Fruit fly (Drosophila melanogaster) whole organism, embryonic: Measurements from ENCODE around the gene prt.
A peak's percentile ranks its signal among the peaks of the same experiment; 100 is the strongest.

Experiments used
- Atf-2 ChIP-seq: fragments of 200-800 bp; sonication (Bioruptor generic); optimal IDR thresholded peaks from 2 replicates; lab custom pipeline; 2016; ENCODE audit warnings: missing biosample characterization, missing genetic modification characterization
- Atf6 ChIP-seq: fragments of 200-800 bp; sonication (Bioruptor generic); IDR thresholded peaks from 2 replicates; pipeline ENCODE4 v1.3.6; 2022; ENCODE audit warnings: missing biosample characterization, missing genetic modification characterization
- Bdp1 ChIP-seq: fragments of 200-800 bp; sonication (Bioruptor generic); optimal IDR thresholded peaks from 3 replicates; lab custom pipeline; 2016; ENCODE audit warnings: missing biosample characterization, missing genetic modification characterization
- Bgb ChIP-seq: fragments of 200-800 bp; sonication (Bioruptor generic); IDR thresholded peaks from 2 replicates; pipeline ENCODE4 v1.3.6; 2022; ENCODE audit warnings: missing biosample characterization, missing genetic modification characterization; ENCODE audit not compliant: partially characterized antibody
- CG10543 ChIP-seq: fragments of 200-800 bp; sonication (Bioruptor generic); optimal IDR thresholded peaks from 3 replicates; lab custom pipeline; 2017; ENCODE audit warnings: missing biosample characterization, mild to moderate bottlenecking, missing genetic modification characterization, moderate library complexity
- CG11398 ChIP-seq: fragments of 200-800 bp; sonication (Bioruptor generic); optimal IDR thresholded peaks from 2 replicates; lab custom pipeline; 2016; ENCODE audit warnings: missing biosample characterization, missing genetic modification characterization
- CG11696 ChIP-seq: fragments of 200-800 bp; sonication (Bioruptor generic); IDR thresholded peaks from 2 replicates; pipeline ENCODE4 v1.3.6; 2022; ENCODE audit warnings: missing biosample characterization, missing genetic modification characterization
- CG1233 ChIP-seq: fragments of 200-800 bp; sonication (Bioruptor generic); optimal IDR thresholded peaks from 4 replicates; lab custom pipeline; 2018; ENCODE audit warnings: missing biosample characterization, mild to moderate bottlenecking, missing genetic modification characterization
- CG12942 ChIP-seq: fragments of 200-800 bp; sonication (Bioruptor generic); optimal IDR thresholded peaks from 3 replicates; lab custom pipeline; 2016; ENCODE audit warnings: missing biosample characterization, missing genetic modification characterization
- CG14050 ChIP-seq: fragments of 200-800 bp; sonication (Bioruptor generic); IDR thresholded peaks from 3 replicates; pipeline ENCODE4 v1.3.6; 2022; ENCODE audit warnings: missing biosample characterization, missing genetic modification characterization
- CG16813 ChIP-seq: fragments of 200-800 bp; sonication (Bioruptor generic); IDR thresholded peaks from 3 replicates; pipeline ENCODE4 v1.3.6; 2022; ENCODE audit warnings: missing biosample characterization, missing genetic modification characterization; ENCODE audit not compliant: partially characterized antibody
- CG17802 ChIP-seq: fragments of 200-800 bp; sonication (Bioruptor generic); optimal IDR thresholded peaks from 2 replicates; lab custom pipeline; 2018; ENCODE audit warnings: missing biosample characterization, mild to moderate bottlenecking, missing genetic modification characterization, moderate library complexity
- CG1832 ChIP-seq: fragments of 200-800 bp; sonication (Bioruptor generic); optimal IDR thresholded peaks from 2 replicates; lab custom pipeline; 2017; ENCODE audit warnings: missing biosample characterization, mild to moderate bottlenecking, missing genetic modification characterization, inconsistent platforms
- CG18476 ChIP-seq: fragments of 200-800 bp; sonication (Bioruptor generic); optimal IDR thresholded peaks from 2 replicates; lab custom pipeline; 2016; ENCODE audit warnings: missing biosample characterization, mild to moderate bottlenecking, missing genetic modification characterization
- CG18764 ChIP-seq: fragments of 200-800 bp; sonication (Bioruptor generic); optimal IDR thresholded peaks from 3 replicates; lab custom pipeline; 2016; ENCODE audit warnings: missing biosample characterization, missing genetic modification characterization
- CG2712 ChIP-seq: fragments of 200-800 bp; optimal IDR thresholded peaks from 3 replicates; lab custom pipeline; 2019; ENCODE audit warnings: missing biosample characterization, mild to moderate bottlenecking, missing genetic modification characterization, moderate library complexity
- CG3281 ChIP-seq: fragments of 200-800 bp; sonication (Bioruptor generic); optimal IDR thresholded peaks from 3 replicates; lab custom pipeline; 2017; ENCODE audit warnings: missing biosample characterization, mild to moderate bottlenecking, missing genetic modification characterization
- CG42726 ChIP-seq: fragments of 200-800 bp; sonication (Bioruptor generic); IDR thresholded peaks from 2 replicates; pipeline ENCODE4 v1.3.6; 2022; ENCODE audit warnings: missing biosample characterization, missing genetic modification characterization; ENCODE audit not compliant: partially characterized antibody
- CG4854 ChIP-seq: fragments of 200-800 bp; sonication (Bioruptor generic); optimal IDR thresholded peaks from 2 replicates; lab custom pipeline; 2016; ENCODE audit warnings: missing biosample characterization, missing genetic modification characterization, inconsistent platforms
- CG6175 ChIP-seq: fragments of 200-800 bp; sonication (Bioruptor generic); IDR thresholded peaks from 3 replicates; pipeline ENCODE4 v1.3.6; 2022; ENCODE audit warnings: missing biosample characterization, missing genetic modification characterization
- CG7963 ChIP-seq: fragments of 200-800 bp; sonication (Bioruptor generic); IDR thresholded peaks from 3 replicates; pipeline ENCODE4 v1.3.6; 2022; ENCODE audit warnings: missing biosample characterization, missing genetic modification characterization; ENCODE audit not compliant: partially characterized antibody
- CG8359 ChIP-seq: fragments of 200-800 bp; sonication (Bioruptor generic); optimal IDR thresholded peaks from 2 replicates; lab custom pipeline; 2017; ENCODE audit warnings: missing biosample characterization, mild to moderate bottlenecking, missing genetic modification characterization, borderline replicate concordance
- CG8944 ChIP-seq: fragments of 200-800 bp; sonication (Bioruptor generic); optimal IDR thresholded peaks from 3 replicates; lab custom pipeline; 2016; ENCODE audit warnings: missing biosample characterization, missing genetic modification characterization
- CG9437 ChIP-seq: fragments of 200-800 bp; sonication (Bioruptor generic); optimal IDR thresholded peaks from 2 replicates; lab custom pipeline; 2018; ENCODE audit warnings: missing biosample characterization, mild to moderate bottlenecking, missing genetic modification characterization
- CTCF ChIP-seq: fragments of 200-800 bp; sonication (Bioruptor generic); optimal IDR thresholded peaks from 2 replicates; lab custom pipeline; 2017; ENCODE audit warnings: missing biosample characterization, mild to moderate bottlenecking, missing genetic modification characterization, moderate library complexity
- D19A ChIP-seq: fragments of 200-800 bp; optimal IDR thresholded peaks from 3 replicates; lab custom pipeline; 2019; ENCODE audit warnings: missing biosample characterization, mild to moderate bottlenecking, missing genetic modification characterization, moderate library complexity
- Dll ChIP-seq: fragments of 200-800 bp; sonication (Bioruptor generic); IDR thresholded peaks from 4 replicates; pipeline ENCODE4 v1.3.6; 2022; ENCODE audit warnings: missing biosample characterization, missing genetic modification characterization; ENCODE audit not compliant: partially characterized antibody
- Eip74EF ChIP-seq, 2 experiments: fragments of 200-800 bp in 1 of 2; fragments of >200 bp in 1 of 2; sonication (Bioruptor generic) in 1 of 2; optimal IDR thresholded peaks; 2 replicates each; lab custom pipeline; 2017 to 2019; ENCODE audit warnings: missing biosample characterization in 2 of 2, missing genetic modification characterization in 2 of 2, mild to moderate bottlenecking in 1 of 2, moderate library complexity in 1 of 2
- HLH54F ChIP-seq: fragments of 200-800 bp; sonication (Bioruptor generic); optimal IDR thresholded peaks from 3 replicates; lab custom pipeline; 2016; ENCODE audit warnings: missing biosample characterization, missing genetic modification characterization
- Hr51 ChIP-seq, 2 experiments: fragments of 200-800 bp; sonication (Bioruptor generic); optimal IDR thresholded peaks; 2 replicates in 1 of 2; 3 replicates in 1 of 2; lab custom pipeline; 2016 to 2018; ENCODE audit warnings: missing biosample characterization in 2 of 2, missing genetic modification characterization in 2 of 2, mild to moderate bottlenecking in 1 of 2, moderate library complexity in 1 of 2
- Kr ChIP-seq: fragments of 200-800 bp; sonication (Bioruptor generic); optimal IDR thresholded peaks from 2 replicates; lab custom pipeline; 2017; ENCODE audit warnings: missing biosample characterization, mild to moderate bottlenecking, missing genetic modification characterization
- MESR4 ChIP-seq: fragments of 200-800 bp; sonication (Bioruptor generic); optimal IDR thresholded peaks from 2 replicates; lab custom pipeline; 2018; ENCODE audit warnings: missing biosample characterization, mild to moderate bottlenecking, missing genetic modification characterization, moderate library complexity
- MTF-1 ChIP-seq: fragments of 200-800 bp; sonication (Bioruptor generic); optimal IDR thresholded peaks from 2 replicates; lab custom pipeline; 2018; ENCODE audit warnings: missing biosample characterization, mild to moderate bottlenecking, missing genetic modification characterization, borderline replicate concordance
- Max ChIP-seq: fragments of 200-800 bp; sonication (Bioruptor generic); optimal IDR thresholded peaks from 2 replicates; lab custom pipeline; 2016; ENCODE audit warnings: missing biosample characterization, mild to moderate bottlenecking, missing genetic modification characterization
- NC2α ChIP-seq: fragments of 200-800 bp; sonication (Bioruptor generic); optimal IDR thresholded peaks from 2 replicates; lab custom pipeline; 2016; ENCODE audit warnings: missing biosample characterization, missing genetic modification characterization
- NFAT ChIP-seq: fragments of 200-800 bp; sonication (Bioruptor generic); IDR thresholded peaks from 2 replicates; pipeline ENCODE4 v1.3.6; 2022; ENCODE audit warnings: missing biosample characterization, missing genetic modification characterization
- NK7.1 ChIP-seq: fragments of 200-800 bp; sonication (Bioruptor generic); optimal IDR thresholded peaks from 3 replicates; lab custom pipeline; 2016; ENCODE audit warnings: missing biosample characterization, missing genetic modification characterization
- Usf ChIP-seq: fragments of 200-800 bp; sonication (Bioruptor generic); optimal IDR thresholded peaks from 2 replicates; lab custom pipeline; 2017; ENCODE audit warnings: missing genotype, missing biosample characterization, missing genetic modification characterization
- Xbp1 ChIP-seq: fragments of 200-800 bp; sonication (Bioruptor generic); optimal IDR thresholded peaks from 3 replicates; lab custom pipeline; 2016; ENCODE audit warnings: missing biosample characterization, mild to moderate bottlenecking, missing genetic modification characterization
- ab ChIP-seq: fragments of 200-800 bp; sonication (Bioruptor generic); optimal IDR thresholded peaks from 2 replicates; lab custom pipeline; 2016; ENCODE audit warnings: missing biosample characterization, missing genetic modification characterization
- crol ChIP-seq: fragments of 200-800 bp; sonication (Bioruptor generic); IDR thresholded peaks from 2 replicates; pipeline ENCODE4 v1.3.6; 2022; ENCODE audit warnings: missing biosample characterization, missing genetic modification characterization
- dpn ChIP-seq, 2 experiments: fragments of 200-800 bp; sonication (Bioruptor generic); optimal IDR thresholded peaks; 3 replicates each; lab custom pipeline; 2016; ENCODE audit warnings: missing biosample characterization in 2 of 2, missing genetic modification characterization in 2 of 2
- emc ChIP-seq: fragments of 200-800 bp; sonication (Bioruptor generic); optimal IDR thresholded peaks from 2 replicates; lab custom pipeline; 2016; ENCODE audit warnings: missing biosample characterization, missing genetic modification characterization
- en ChIP-seq: fragments of 200-800 bp; sonication (Bioruptor generic); optimal IDR thresholded peaks from 2 replicates; lab custom pipeline; 2016; ENCODE audit warnings: missing biosample characterization, missing genetic modification characterization
- fru ChIP-seq: fragments of >200 bp; optimal IDR thresholded peaks from 2 replicates; lab custom pipeline; 2017
- gfzf ChIP-seq: fragments of 200-800 bp; sonication (Bioruptor generic); optimal IDR thresholded peaks from 2 replicates; lab custom pipeline; 2016; ENCODE audit warnings: missing biosample characterization, mild to moderate bottlenecking, missing genetic modification characterization, moderate library complexity
- gro ChIP-seq: fragments of 200-800 bp; sonication (Bioruptor generic); optimal IDR thresholded peaks from 2 replicates; lab custom pipeline; 2016; ENCODE audit warnings: missing biosample characterization, missing genetic modification characterization
- nom ChIP-seq: fragments of 200-800 bp; sonication (Bioruptor generic); optimal IDR thresholded peaks from 2 replicates; lab custom pipeline; 2017; ENCODE audit warnings: missing biosample characterization, missing genetic modification characterization, mild to moderate bottlenecking, moderate library complexity, missing genetic modification reagents
- pita ChIP-seq: fragments of 200-800 bp; sonication (Bioruptor generic); optimal IDR thresholded peaks from 2 replicates; lab custom pipeline; 2017; ENCODE audit warnings: missing biosample characterization, mild to moderate bottlenecking, missing genetic modification characterization
- psq ChIP-seq: fragments of 200-800 bp; sonication (Bioruptor generic); optimal IDR thresholded peaks from 2 replicates; lab custom pipeline; 2017; ENCODE audit warnings: missing biosample characterization, missing genetic modification characterization
- sd ChIP-seq: fragments of 200-800 bp; sonication (Bioruptor generic); optimal IDR thresholded peaks from 3 replicates; lab custom pipeline; 2018; ENCODE audit warnings: missing biosample characterization, mild to moderate bottlenecking, missing genetic modification characterization, moderate library complexity

prt gene

DNA sequence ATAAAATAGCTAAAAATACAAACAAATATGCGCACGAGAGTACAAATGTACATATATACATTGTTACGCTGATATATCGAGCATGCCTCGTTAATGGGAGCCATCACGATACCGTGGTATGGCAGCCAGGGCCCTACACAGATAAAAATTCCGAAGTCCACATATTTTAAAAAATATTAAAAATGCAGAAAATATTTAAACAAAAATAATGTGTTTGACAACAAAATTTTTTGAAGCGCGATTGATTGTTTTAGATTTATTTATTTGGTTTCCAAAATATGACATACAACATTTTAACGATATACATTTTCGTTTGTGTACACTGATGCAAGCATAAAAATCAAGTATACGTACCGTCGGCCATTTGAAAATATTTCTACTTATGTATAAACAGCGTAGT is 27.9 kb upstream of the prt start (continued):
- TF ChIP-seq CG6175 (GFP tag; lab: Robert Waterston, UW) (peak; percentile 79; the same call in 2 of the 3 replicates), CG3281 (GFP tag; lab: Kevin White, UChicago) (peak; percentile 93), CG1233 (peak; percentile 70), psq (GFP tag; lab: Kevin White, UChicago) (peak; percentile 9), CG18764 (peak; percentile 64), CG17802 (tag; lab: Kevin White, UChicago) (peak; percentile 5), Atf6 (GFP tag; lab: Robert Waterston, UW) (peak; percentile 91), MESR4 (no peak), CG2712 (tag; lab: Kevin White, UChicago) (peak; percentile 77), CG4854 (GFP tag; lab: Kevin White, UChicago) (peak; percentile 68), HLH54F (GFP tag; lab: Kevin White, UChicago) (peak; percentile 73), CG1832 (GFP tag; lab: Kevin White, UChicago) (no peak), dpn (GFP tag; optimal IDR thresholded peaks at IDR 0.05; lab: Kevin White, UChicago) (peak; percentile 65 to 73), Dll (GFP tag; lab: Robert Waterston, UW) (no peak), CTCF (GFP tag; lab: Kevin White, UChicago) (no peak), CG18476 (GFP tag; lab: Kevin White, UChicago) (peak; percentile 65), CG42726 (GFP tag; lab: Robert Waterston, UW) (no peak), CG11696 (peak; percentile 59), NFAT (GFP tag; lab: Robert Waterston, UW) (peak; percentile 71), CG9437 (GFP tag; lab: Kevin White, UChicago) (peak; percentile 23), sd (peak; percentile 81), Xbp1 (GFP tag; lab: Kevin White, UChicago) (peak; percentile 71), Usf (GFP tag; lab: Kevin White, UChicago) (peak; percentile 64), emc (no peak), CG10543 (GFP tag; lab: Kevin White, UChicago) (no peak), gro (peak; percentile 66), fru (lab: Kevin White, UChicago) (no peak), gfzf (GFP tag; lab: Kevin White, UChicago) (no peak), NK7.1 (GFP tag; lab: Kevin White, UChicago) (peak; percentile 42), CG16813 (GFP tag; lab: Robert Waterston, UW) (no peak), pita (GFP tag; lab: Kevin White, UChicago) (no peak), CG14050 (GFP tag; lab: Robert Waterston, UW) (peak; percentile 67), D19A (tag; lab: Kevin White, UChicago) (peak; percentile 29), NC2α (GFP tag; lab: Kevin White, UChicago) (no peak), CG12942 (GFP tag; lab: Kevin White, UChicago) (peak; percentile 44), Max (peak; percentile 70), Atf-2 (GFP tag; lab: Kevin White, UChicago) (peak; percentile 29), CG7963 (GFP tag; lab: Robert Waterston, UW) (no peak), CG11398 (peak; percentile 3), CG8944 (peak; percentile 16), ab (GFP tag; lab: Kevin White, UChicago) (no peak), CG8359 (GFP tag; lab: Kevin White, UChicago) (peak; percentile 2), nom (GFP tag; lab: Kevin White, UChicago) (no peak), MTF-1 (GFP tag; lab: Kevin White, UChicago) (no peak), crol (GFP tag; lab: Robert Waterston, UW) (no peak), Bgb (GFP tag; lab: Robert Waterston, UW) (no peak), Hr51 (GFP tag; optimal IDR thresholded peaks at IDR 0.05; lab: Kevin White, UChicago) (peak; percentile 45 to 86), en (peak; percentile 42), Kr (GFP tag; lab: Kevin White, UChicago) (no peak), Eip74EF (GFP tag; optimal IDR thresholded peaks at IDR 0.05; lab: Kevin White, UChicago) (peak in 1 of 2 experiments; percentile 50), Bdp1 (GFP tag; lab: Kevin White, UChicago) (peak; percentile 52)
